Worm (Caenorhabditis elegans) whole organism, late embryonic: ENCODE measurements around the gene C44B9.3.

Experiments used
- ahr-1 ChIP-seq: sonication (generic microtip); optimal IDR thresholded peaks from 2 replicates; lab custom pipeline; 2016; ENCODE audit warnings: missing genetic modification characterization, missing compliant biosample characterization
- ama-1 ChIP-seq: fragments of 150-350 bp; optimal IDR thresholded peaks from 2 replicates; lab custom pipeline; 2014
- ceh-18 ChIP-seq: sonication (generic microtip); optimal IDR thresholded peaks from 2 replicates; lab custom pipeline; 2016; ENCODE audit warnings: missing genetic modification characterization, missing compliant biosample characterization
- ceh-31 ChIP-seq: sonication (generic microtip); optimal IDR thresholded peaks from 2 replicates; lab custom pipeline; 2016; ENCODE audit warnings: missing genetic modification characterization, missing compliant biosample characterization
- che-1 ChIP-seq: sonication (generic microtip); optimal IDR thresholded peaks from 2 replicates; lab custom pipeline; 2016; ENCODE audit warnings: mild to moderate bottlenecking, missing genetic modification characterization, missing compliant biosample characterization
- elt-2 ChIP-seq: sonication (generic microtip); optimal IDR thresholded peaks from 2 replicates; lab custom pipeline; 2016; ENCODE audit warnings: missing genetic modification reagents, missing genetic modification characterization, missing compliant biosample characterization
- gmeb-2 ChIP-seq: sonication (generic microtip); optimal IDR thresholded peaks from 2 replicates; lab custom pipeline; 2016; ENCODE audit warnings: missing genetic modification characterization, inconsistent platforms, missing compliant biosample characterization
- pat-9 ChIP-seq: fragments of 200-800 bp; sonication (Bioruptor generic); optimal IDR thresholded peaks from 2 replicates; lab custom pipeline; 2018; ENCODE audit warnings: mild to moderate bottlenecking, missing genetic modification characterization, moderate library complexity, missing compliant biosample characterization
- pax-1 ChIP-seq: fragments of 150-350 bp; optimal IDR thresholded peaks from 2 replicates; lab custom pipeline; 2014; ENCODE audit warnings: missing biosample characterization, missing genetic modification characterization
- zip-5 ChIP-seq: sonication (generic microtip); optimal IDR thresholded peaks from 2 replicates; lab custom pipeline; 2016; ENCODE audit warnings: missing genetic modification characterization, missing compliant biosample characterization

ce11 chrIII:10868653-10869392 lies 11.2 kb downstream of the C44B9.3 start, which contains the start of the genes cey-4 and vps-50:
- TF ChIP-seq elt-2 (tag; lab: Kevin White, UChicago) (peak; percentile 6), pax-1 (tag; lab: Kevin White, UChicago) (no peak), che-1 (tag; lab: Kevin White, UChicago) (no peak), ama-1 (lab: Kevin White, UChicago) (no peak), gmeb-2 (tag; lab: Kevin White, UChicago) (no peak), zip-5 (no peak), pat-9 (tag; lab: Kevin White, UChicago) (no peak), ceh-18 (tag; lab: Kevin White, UChicago) (no peak), ahr-1 (no peak), ceh-31 (tag; lab: Kevin White, UChicago) (peak; percentile 60)
